Fruit fly (Drosophila melanogaster): ENCODE data around the gene Tdrd3.

The Tdrd3 gene

dm6 chr3L:14761837-14762785, 24.5 kb upstream of the Tdrd3 start, which contains the start of the genes Tsen34 and Mgat4a:
TSS of gene Tsen34 (minus strand) at chr3L:14761844.
TSS of gene Mgat4a (plus strand) at chr3L:14762028.
- peak; percentile 59 for TF ChIP-seq ash1 (GFP tag; optimal IDR thresholded peaks at IDR 0.05)
- TF ChIP-seq Mrtf (GFP tag; IDR thresholded peaks at IDR 0.05) = peak; percentile 46; the same call in 1 of the 3 replicates
- TF ChIP-seq Dip3 (GFP tag; optimal IDR thresholded peaks at IDR 0.05) = peak; percentile 3
- TF ChIP-seq cad (GFP tag; optimal IDR thresholded peaks at IDR 0.05) = no peak
- TF ChIP-seq sna (GFP tag; IDR thresholded peaks at IDR 0.05; ENCODE audit: partially characterized antibody) = 0 out of 2 replicates have a peak, but pooled peaks have one; percentile 28
- no peak for TF ChIP-seq Fer3 (tag; optimal IDR thresholded peaks at IDR 0.05)
- TF ChIP-seq fu2 (GFP tag; optimal IDR thresholded peaks at IDR 0.05) = no peak
- peak; percentile 41 for TF ChIP-seq CG7786 (GFP tag; optimal IDR thresholded peaks at IDR 0.05)
- peak; percentile 52 for TF ChIP-seq CG12744 (GFP tag; optimal IDR thresholded peaks at IDR 0.05)
- no peak for TF ChIP-seq CG17568 (GFP tag; optimal IDR thresholded peaks at IDR 0.05)
- TF ChIP-seq tx (GFP tag; optimal IDR thresholded peaks at IDR 0.05) = peak; percentile 37
- no peak; the same call in none of the 2 replicates for TF ChIP-seq MBD-R2 (GFP tag; IDR thresholded peaks at IDR 0.05)
- TF ChIP-seq abd-A (tag; optimal IDR thresholded peaks at IDR 0.05) = no peak
- peak; percentile 68 for TF ChIP-seq HLH4C (GFP tag; IDR thresholded peaks at IDR 0.05; ENCODE audit: partially characterized antibody)
- no peak for TF ChIP-seq CG3407 (GFP tag; optimal IDR thresholded peaks at IDR 0.05)
- no peak for TF ChIP-seq gcm (GFP tag; optimal IDR thresholded peaks at IDR 0.05)
- no peak for TF ChIP-seq CG12155 (GFP tag; optimal IDR thresholded peaks at IDR 0.05)
- peak; percentile 25 for TF ChIP-seq CG17802 (tag; optimal IDR thresholded peaks at IDR 0.05)
- TF ChIP-seq lov (optimal IDR thresholded peaks at IDR 0.05) = no peak
- no peak for TF ChIP-seq lov (GFP tag; IDR thresholded peaks at IDR 0.05)
- no peak for TF ChIP-seq CG32767 (GFP tag; IDR thresholded peaks at IDR 0.05)
- no peak for TF ChIP-seq CG2875 (GFP tag; optimal IDR thresholded peaks at IDR 0.05)
- peak; percentile 56; the same call in 1 of the 3 replicates for TF ChIP-seq CG11695 (GFP tag; IDR thresholded peaks at IDR 0.05)
- TF ChIP-seq bigmax (GFP tag; optimal IDR thresholded peaks at IDR 0.05) = peak; percentile 6
- no peak for TF ChIP-seq CG8944 (GFP tag; optimal IDR thresholded peaks at IDR 0.05)
- TF ChIP-seq CG13424 (tag; optimal IDR thresholded peaks at IDR 0.05) = no peak
- TF ChIP-seq sob (GFP tag; IDR thresholded peaks at IDR 0.05) = peak; percentile 72
- TF ChIP-seq slou (GFP tag; optimal IDR thresholded peaks at IDR 0.05) = peak; percentile 49
- TF ChIP-seq pros (GFP tag; optimal IDR thresholded peaks at IDR 0.05) = no peak
- TF ChIP-seq D19B (GFP tag; optimal IDR thresholded peaks at IDR 0.05) = peak; percentile 84
- TF ChIP-seq zen (tag; optimal IDR thresholded peaks at IDR 0.05) = peak; percentile 37
- TF ChIP-seq Hsf (GFP tag; optimal IDR thresholded peaks at IDR 0.05) = peak; percentile 24
- peak in 1 of 2 experiments; percentile 39 for TF ChIP-seq dpn (GFP tag; optimal IDR thresholded peaks at IDR 0.05)
- TF ChIP-seq CG15514 (GFP tag; optimal IDR thresholded peaks at IDR 0.05) = peak; percentile 46
- no peak for TF ChIP-seq Xbp1 (GFP tag; optimal IDR thresholded peaks at IDR 0.05)
- TF ChIP-seq Doc2 (GFP tag; IDR thresholded peaks at IDR 0.05) = no peak
- no peak for TF ChIP-seq Hr39 (optimal IDR thresholded peaks at IDR 0.05)
- TF ChIP-seq tap (tag; optimal IDR thresholded peaks at IDR 0.05) = peak; percentile 15
- no peak for TF ChIP-seq pnt (GFP tag; optimal IDR thresholded peaks at IDR 0.05)
- TF ChIP-seq sens-2 (GFP tag; IDR thresholded peaks at IDR 0.05) = no peak
- no peak for TF ChIP-seq CG14667 (GFP tag; IDR thresholded peaks at IDR 0.05)
- no peak for TF ChIP-seq trh (GFP tag; optimal IDR thresholded peaks at IDR 0.05)
- peak; percentile 5 for TF ChIP-seq disco-r (GFP tag; optimal IDR thresholded peaks at IDR 0.05)
- no peak for TF ChIP-seq CG8359 (GFP tag; optimal IDR thresholded peaks at IDR 0.05; ENCODE audit: borderline replicate concordance)
- TF ChIP-seq cas (GFP tag; IDR thresholded peaks at IDR 0.05) = peak; percentile 47; the same call in 1 of the 2 replicates
- TF ChIP-seq Rx (GFP tag; IDR thresholded peaks at IDR 0.05) = no peak
- TF ChIP-seq danr (GFP tag; IDR thresholded peaks at IDR 0.05) = no peak
- TF ChIP-seq CG18476 (GFP tag; optimal IDR thresholded peaks at IDR 0.05) = peak; percentile 15
- 0 out of 3 replicates have a peak, but pooled peaks have one; percentile 31 for TF ChIP-seq C15 (GFP tag; IDR thresholded peaks at IDR 0.05)
